Worm (Caenorhabditis elegans): ENCODE results near the gene idpp-6.
A peak's percentile ranks its signal among the peaks of the same experiment; 100 is the strongest.

Gene idpp-6

ce11 chrX:6818036-6818488 lies 35.1 kb downstream of the idpp-6 start, which contains the start of gene dhs-28 (continued):
- TF ChIP-seq F16B12.6 (tag; optimal IDR thresholded peaks at IDR 0.05) (no peak), efl-1 (optimal IDR thresholded peaks at IDR 0.05) (no peak), efl-1 (GFP tag; optimal IDR thresholded peaks at IDR 0.05 in 1 of 2) (peak in 1 of 2 experiments; percentile 17), mab-9 (GFP tag; IDR thresholded peaks at IDR 0.05) (no peak), ceh-8 (GFP tag; optimal IDR thresholded peaks at IDR 0.05) (no peak), lin-35 (GFP tag; optimal IDR thresholded peaks at IDR 0.05) (peak in 1 of 2 experiments; percentile 68), vab-15 (tag; optimal IDR thresholded peaks at IDR 0.05) (no peak), sup-37 (GFP tag; optimal IDR thresholded peaks at IDR 0.05) (no peak), lir-3 (tag; optimal IDR thresholded peaks at IDR 0.05; ENCODE audit: poor library complexity) (no peak), nhr-12 (tag; optimal IDR thresholded peaks at IDR 0.05) (no peak), mep-1 (tag; optimal IDR thresholded peaks at IDR 0.05) (no peak), ztf-4 (tag; optimal IDR thresholded peaks at IDR 0.05) (no peak), nhr-90 (tag; optimal IDR thresholded peaks at IDR 0.05; ENCODE audit: poor library complexity) (no peak), nhr-28 (tag; optimal IDR thresholded peaks at IDR 0.05) (no peak), pag-3 (tag; optimal IDR thresholded peaks at IDR 0.05; ENCODE audit: borderline replicate concordance, insufficient read depth) (no peak), nhr-85 (tag) (no peak), nhr-71 (tag; optimal IDR thresholded peaks at IDR 0.05) (peak; percentile 6), skn-1 (tag; optimal IDR thresholded peaks at IDR 0.05) (no peak), blmp-1 (tag; optimal IDR thresholded peaks at IDR 0.05) (no peak), tbx-2 (tag; optimal IDR thresholded peaks at IDR 0.05) (no peak), ets-5 (GFP tag; IDR thresholded peaks at IDR 0.05) (no peak), dsc-1 (tag; optimal IDR thresholded peaks at IDR 0.05) (no peak)

ce11 chrX:6819135-6819534 lies 36.2 kb downstream of the idpp-6 start:
- TF ChIP-seq nhr-76 (tag; optimal IDR thresholded peaks at IDR 0.05) (no peak), efl-1 (optimal IDR thresholded peaks at IDR 0.05) (no peak), efl-1 (GFP tag; optimal IDR thresholded peaks at IDR 0.05 in 1 of 2) (peak in 1 of 2 experiments; percentile 43)

ce11 chrX:6819633-6820032 lies 36.7 kb downstream of the idpp-6 start:
- TF ChIP-seq nhr-237 (tag; optimal IDR thresholded peaks at IDR 0.05) (no peak), aha-1 (tag; optimal IDR thresholded peaks at IDR 0.05) (no peak), alr-1 (tag; optimal IDR thresholded peaks at IDR 0.05; ENCODE audit: borderline replicate concordance) (no peak), nhr-19 (GFP tag; conservative IDR thresholded peaks at IDR 0.05) (no peak), F16B12.6 (tag; optimal IDR thresholded peaks at IDR 0.05) (no peak), unc-98 (GFP tag; IDR thresholded peaks at IDR 0.05) (no peak), fos-1 (tag; optimal IDR thresholded peaks at IDR 0.05) (no peak), snpc-4 (tag; optimal IDR thresholded peaks at IDR 0.05) (no peak), nhr-85 (tag) (no peak), lin-14 (GFP tag; optimal IDR thresholded peaks at IDR 0.05) (no peak), mab-9 (GFP tag; IDR thresholded peaks at IDR 0.05) (no peak), elt-3 (tag; optimal IDR thresholded peaks at IDR 0.05) (no peak), unc-30 (tag; optimal IDR thresholded peaks at IDR 0.05) (no peak), nhr-90 (tag; optimal IDR thresholded peaks at IDR 0.05; ENCODE audit: poor library complexity) (no peak)

- TF ChIP-seq dsc-1 (tag; optimal IDR thresholded peaks at IDR 0.05) (peak; percentile 62), nhr-85 (tag) (no peak), xbp-1 (tag; optimal IDR thresholded peaks at IDR 0.05) (no peak), nhr-237 (tag; optimal IDR thresholded peaks at IDR 0.05) (no peak), nhr-71 (tag; optimal IDR thresholded peaks at IDR 0.05) (peak; percentile 50), mef-2 (tag; optimal IDR thresholded peaks at IDR 0.05) (no peak), hpl-2 (GFP tag; optimal IDR thresholded peaks at IDR 0.05) (no peak), lin-39 (tag; optimal IDR thresholded peaks at IDR 0.05) (no peak), unc-130 (tag; optimal IDR thresholded peaks at IDR 0.05) (no peak), fos-1 (tag; optimal IDR thresholded peaks at IDR 0.05) (no peak), nhr-19 (GFP tag; conservative IDR thresholded peaks at IDR 0.05) (0 out of 2 replicates have a peak, but pooled peaks have one; percentile 10), efl-1 (optimal IDR thresholded peaks at IDR 0.05) (no peak), efl-1 (GFP tag; optimal IDR thresholded peaks at IDR 0.05 in 1 of 2) (peak in 1 of 2 experiments; percentile 24), unc-30 (tag; optimal IDR thresholded peaks at IDR 0.05) (no peak), elt-3 (tag; optimal IDR thresholded peaks at IDR 0.05) (no peak), ceh-63 (GFP tag; optimal IDR thresholded peaks at IDR 0.05) (no peak), nhr-77 (tag; optimal IDR thresholded peaks at IDR 0.05) (no peak), rnt-1 (tag; optimal IDR thresholded peaks at IDR 0.05) (peak; percentile 66), nhr-11 (tag; optimal IDR thresholded peaks at IDR 0.05) (no peak), ztf-4 (tag; optimal IDR thresholded peaks at IDR 0.05) (no peak), sox-4 (tag; optimal IDR thresholded peaks at IDR 0.05) (no peak), ceh-88 (GFP tag; IDR thresholded peaks at IDR 0.05) (no peak), snpc-4 (tag; optimal IDR thresholded peaks at IDR 0.05) (no peak), fkh-10 (GFP tag; optimal IDR thresholded peaks at IDR 0.05) (no peak), unc-86 (tag; optimal IDR thresholded peaks at IDR 0.05) (no peak), blmp-1 (tag; optimal IDR thresholded peaks at IDR 0.05) (no peak), nhr-47 (tag; optimal IDR thresholded peaks at IDR 0.05) (no peak)
Observed at ce11 chrX:6822552-6822951, 39.6 kb downstream of the idpp-6 start.
